Worm (Caenorhabditis elegans): ENCODE measurements around the gene wdfy-3.

DNA sequence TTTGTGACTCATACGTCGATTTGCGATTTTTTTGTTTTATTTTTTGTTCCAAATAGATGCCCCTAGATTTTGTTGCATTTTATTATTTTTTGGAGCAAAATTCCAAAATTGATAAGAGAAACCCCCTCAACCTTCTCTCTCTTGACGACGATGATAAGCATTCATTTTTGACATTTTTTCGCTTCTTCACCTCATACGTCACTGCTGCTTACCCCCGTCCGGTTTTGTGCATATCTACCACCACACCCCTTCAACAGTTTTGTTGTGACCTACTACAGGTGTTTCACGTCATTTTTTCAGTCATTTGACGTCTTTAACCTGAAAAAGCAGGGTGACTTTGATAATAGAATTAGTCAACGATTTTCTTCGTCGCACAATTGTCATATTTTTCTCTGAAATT is 45.7 kb downstream of the wdfy-3 start:
- TF ChIP-seq blmp-1 (tag; optimal IDR thresholded peaks at IDR 0.05), result no peak
- TF ChIP-seq lin-39 (tag; optimal IDR thresholded peaks at IDR 0.05), result no peak
- TF ChIP-seq efl-3 (GFP tag; optimal IDR thresholded peaks at IDR 0.05), result no peak
- TF ChIP-seq skn-1 (tag; optimal IDR thresholded peaks at IDR 0.05), result no peak
- no peak for TF ChIP-seq dpl-1 (GFP tag; optimal IDR thresholded peaks at IDR 0.05)
- TF ChIP-seq ztf-11 (tag; optimal IDR thresholded peaks at IDR 0.05), result no peak
- TF ChIP-seq zip-4 (GFP tag; optimal IDR thresholded peaks at IDR 0.05), result no peak

Measured in whole organism, L1 larva.